Fruit fly (Drosophila melanogaster) whole organism, prepupa: ENCODE results near the gene LysD.

Experiments
- Blimp-1 ChIP-seq: fragments of 200-800 bp; sonication (Bioruptor generic); optimal IDR thresholded peaks from 3 replicates; lab custom pipeline; 2017; ENCODE audit warnings: missing biosample characterization, missing genetic modification characterization, mild to moderate bottlenecking, moderate library complexity, missing genetic modification reagents
- CG15336 ChIP-seq: fragments of 200-800 bp; sonication (Bioruptor generic); IDR thresholded peaks from 2 replicates; pipeline ENCODE4 v1.3.6; 2022; ENCODE audit warnings: missing biosample characterization, missing genetic modification characterization
- CG16779 ChIP-seq: fragments of 200-800 bp; sonication (Bioruptor generic); optimal IDR thresholded peaks from 3 replicates; lab custom pipeline; 2017; ENCODE audit warnings: missing biosample characterization, mild to moderate bottlenecking, missing genetic modification characterization
- CG3032 ChIP-seq: fragments of 200-800 bp; optimal IDR thresholded peaks from 2 replicates; lab custom pipeline; 2019; ENCODE audit warnings: missing biosample characterization, mild to moderate bottlenecking, missing genetic modification characterization, moderate library complexity
- CG4318 ChIP-seq: fragments of 200-800 bp; sonication (Bioruptor generic); optimal IDR thresholded peaks from 3 replicates; lab custom pipeline; 2017; ENCODE audit warnings: missing biosample characterization, mild to moderate bottlenecking, missing genetic modification characterization
- CG6808 ChIP-seq: fragments of 200-800 bp; sonication (Bioruptor generic); optimal IDR thresholded peaks from 3 replicates; lab custom pipeline; 2017; ENCODE audit warnings: missing biosample characterization, missing genetic modification characterization, mild to moderate bottlenecking, moderate library complexity, missing genetic modification reagents
- CG7368 ChIP-seq: fragments of 200-800 bp; sonication (Bioruptor generic); optimal IDR thresholded peaks from 3 replicates; lab custom pipeline; 2016; ENCODE audit warnings: missing biosample characterization, missing genetic modification characterization
- CG8319 ChIP-seq: fragments of 200-800 bp; sonication (Bioruptor generic); optimal IDR thresholded peaks from 3 replicates; lab custom pipeline; 2016; ENCODE audit warnings: missing biosample characterization, missing genetic modification characterization
- CG9139 ChIP-seq: fragments of 200-800 bp; sonication (Bioruptor generic); optimal IDR thresholded peaks from 3 replicates; lab custom pipeline; 2017; ENCODE audit warnings: missing biosample characterization, mild to moderate bottlenecking, missing genetic modification characterization
- Gug ChIP-seq: fragments of 200-800 bp; sonication (Bioruptor generic); IDR thresholded peaks from 2 replicates; pipeline ENCODE4 v1.3.6; 2022; ENCODE audit warnings: missing biosample characterization, missing genetic modification characterization
- fd85E ChIP-seq: fragments of 200-800 bp; sonication (Bioruptor generic); optimal IDR thresholded peaks from 3 replicates; lab custom pipeline; 2016; ENCODE audit warnings: missing biosample characterization, missing genetic modification characterization
- fkh ChIP-seq: fragments of 200-800 bp; sonication (Bioruptor generic); optimal IDR thresholded peaks from 3 replicates; lab custom pipeline; 2017; ENCODE audit warnings: missing biosample characterization, mild to moderate bottlenecking, missing genetic modification characterization, moderate library complexity
- lz ChIP-seq: fragments of 200-800 bp; sonication (Bioruptor generic); optimal IDR thresholded peaks from 3 replicates; lab custom pipeline; 2016; ENCODE audit warnings: missing biosample characterization, missing genetic modification characterization
- salr ChIP-seq, 2 experiments: fragments of 200-800 bp; sonication (Bioruptor generic); optimal IDR thresholded peaks; 3 replicates each; lab custom pipeline; 2016 to 2018; ENCODE audit warnings: missing biosample characterization in 2 of 2, missing genetic modification characterization in 2 of 2, mild to moderate bottlenecking in 1 of 2

DNA sequence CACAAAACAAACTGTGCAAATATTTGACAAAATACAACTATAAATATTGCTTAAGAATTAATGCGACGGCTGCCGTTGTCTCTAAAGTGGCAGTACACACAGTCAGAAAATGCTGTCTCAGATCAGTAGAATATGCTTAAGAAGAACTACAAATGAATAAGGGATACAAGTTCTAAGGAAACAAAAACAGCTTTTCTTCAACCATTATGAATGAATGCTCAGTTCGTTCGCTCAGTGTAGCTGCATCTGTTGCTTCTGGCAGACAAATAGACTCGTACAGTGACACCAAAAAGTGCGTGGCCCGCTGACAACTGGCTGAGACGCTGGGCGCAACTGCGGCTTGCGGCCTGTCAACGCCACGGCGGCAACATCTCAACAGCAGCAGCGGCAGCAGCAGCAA is 45.2 kb downstream of the LysD start:
- no peak for TF ChIP-seq Blimp-1 (GFP tag; lab: Kevin White, UChicago)
- TF ChIP-seq lz: no peak
- TF ChIP-seq CG6808 (GFP tag; lab: Kevin White, UChicago): no peak
- TF ChIP-seq CG9139 (GFP tag; lab: Kevin White, UChicago): no peak
- peak; percentile 42; the same call in 1 of the 2 replicates for TF ChIP-seq CG15336 (GFP tag; lab: Robert Waterston, UW)
- TF ChIP-seq fkh: no peak
- TF ChIP-seq salr (GFP tag; optimal IDR thresholded peaks at IDR 0.05; lab: Kevin White, UChicago): no peak
- TF ChIP-seq CG3032 (tag; lab: Kevin White, UChicago): no peak
- no peak for TF ChIP-seq fd85E (GFP tag; lab: Kevin White, UChicago)
- TF ChIP-seq CG7368 (GFP tag; lab: Kevin White, UChicago): no peak
- TF ChIP-seq CG16779 (tag; lab: Kevin White, UChicago): peak; percentile 19
- no peak for TF ChIP-seq CG8319 (GFP tag; lab: Kevin White, UChicago)
- peak; percentile 28 for TF ChIP-seq Gug (GFP tag; lab: Robert Waterston, UW)
- TF ChIP-seq CG4318: no peak
